Fruit fly (Drosophila melanogaster): ENCODE data around the gene CG32024.

- no peak for TF ChIP-seq foxo (GFP tag; optimal IDR thresholded peaks at IDR 0.05)
- TF ChIP-seq Dfd (GFP tag; optimal IDR thresholded peaks at IDR 0.05), result no peak
- no peak for TF ChIP-seq Abd-B (GFP tag; optimal IDR thresholded peaks at IDR 0.05)
- TF ChIP-seq ey (GFP tag; optimal IDR thresholded peaks at IDR 0.05), result no peak
- TF ChIP-seq sv (GFP tag; optimal IDR thresholded peaks at IDR 0.05), result no peak
Measured at dm6 chr3L:8773713-8774112, 33.7 kb upstream of the CG32024 start.
